Fruit fly (Drosophila melanogaster) whole organism, embryonic: ENCODE measurements around the gene Vlet.

Source experiments
- Ada2b ChIP-seq: fragments of 200-800 bp; sonication (Bioruptor generic); IDR thresholded peaks from 2 replicates; pipeline ENCODE4 v1.3.6; 2022; ENCODE audit warnings: missing biosample characterization, missing genetic modification characterization
- CG12071 ChIP-seq: fragments of 200-800 bp; sonication (Bioruptor generic); optimal IDR thresholded peaks from 3 replicates; lab custom pipeline; 2018; ENCODE audit warnings: missing biosample characterization, mild to moderate bottlenecking, missing genetic modification characterization
- CG12659 ChIP-seq: fragments of 200-800 bp; sonication (Bioruptor generic); optimal IDR thresholded peaks from 3 replicates; lab custom pipeline; 2017; ENCODE audit warnings: mild to moderate bottlenecking, missing biosample characterization, missing genetic modification reagents, missing genetic modification characterization
- CG12769 ChIP-seq: fragments of 200-800 bp; sonication (Bioruptor generic); optimal IDR thresholded peaks from 2 replicates; lab custom pipeline; 2019; ENCODE audit warnings: missing biosample characterization, mild to moderate bottlenecking, missing genetic modification characterization, moderate library complexity
- CG13287 ChIP-seq: fragments of 200-800 bp; sonication (Bioruptor generic); IDR thresholded peaks from 2 replicates; pipeline ENCODE4 v1.3.6; 2022; ENCODE audit warnings: missing biosample characterization, missing genetic modification characterization; ENCODE audit not compliant: partially characterized antibody
- CG15073 ChIP-seq: fragments of 200-800 bp; sonication (Bioruptor generic); optimal IDR thresholded peaks from 2 replicates; lab custom pipeline; 2016; ENCODE audit warnings: missing biosample characterization, missing genetic modification characterization
- CG15479 ChIP-seq: fragments of 200-800 bp; sonication (Bioruptor generic); optimal IDR thresholded peaks from 3 replicates; lab custom pipeline; 2019; ENCODE audit warnings: missing biosample characterization, mild to moderate bottlenecking, missing genetic modification characterization, moderate library complexity
- CG17612 ChIP-seq: fragments of 200-800 bp; sonication (Bioruptor generic); IDR thresholded peaks from 2 replicates; pipeline ENCODE4 v1.3.6; 2022; ENCODE audit warnings: missing biosample characterization, missing genetic modification characterization
- CG18619 ChIP-seq: fragments of 200-800 bp; sonication (Bioruptor generic); optimal IDR thresholded peaks from 3 replicates; lab custom pipeline; 2017; ENCODE audit warnings: missing biosample characterization, mild to moderate bottlenecking, missing genetic modification characterization
- CG2875 ChIP-seq: fragments of 200-800 bp; sonication (Bioruptor generic); optimal IDR thresholded peaks from 2 replicates; lab custom pipeline; 2017; ENCODE audit warnings: missing biosample characterization, mild to moderate bottlenecking, missing genetic modification characterization, missing genetic modification reagents
- CG3995 ChIP-seq: fragments of 200-800 bp; sonication (Bioruptor generic); optimal IDR thresholded peaks from 3 replicates; lab custom pipeline; 2016; ENCODE audit warnings: missing biosample characterization, missing genetic modification characterization
- CG5180 ChIP-seq: fragments of 200-800 bp; sonication (Bioruptor generic); optimal IDR thresholded peaks from 3 replicates; lab custom pipeline; 2017; ENCODE audit warnings: missing biosample characterization, missing genetic modification characterization, mild to moderate bottlenecking, moderate library complexity, missing genetic modification reagents
- CG6254 ChIP-seq: fragments of 200-800 bp; sonication (Bioruptor generic); optimal IDR thresholded peaks from 3 replicates; lab custom pipeline; 2017; ENCODE audit warnings: mild to moderate bottlenecking, missing biosample characterization, missing genetic modification reagents, missing genetic modification characterization
- CG6765 ChIP-seq: fragments of 200-800 bp; sonication (Bioruptor generic); optimal IDR thresholded peaks from 3 replicates; lab custom pipeline; 2017; ENCODE audit warnings: missing biosample characterization, mild to moderate bottlenecking, missing genetic modification characterization
- CG7372 ChIP-seq: fragments of 200-800 bp; sonication (Bioruptor generic); IDR thresholded peaks from 2 replicates; pipeline ENCODE4 v1.3.6; 2022; ENCODE audit warnings: missing biosample characterization, missing genetic modification characterization
- CG7786 ChIP-seq: fragments of 200-800 bp; sonication (Bioruptor generic); optimal IDR thresholded peaks from 2 replicates; lab custom pipeline; 2016; ENCODE audit warnings: missing biosample characterization, missing genetic modification characterization
- CG7987 ChIP-seq: fragments of 200-800 bp; sonication (Bioruptor generic); optimal IDR thresholded peaks from 2 replicates; lab custom pipeline; 2018; ENCODE audit warnings: missing biosample characterization, mild to moderate bottlenecking, missing genetic modification characterization, moderate library complexity
- CkIIα-i1 ChIP-seq: fragments of 200-800 bp; sonication (Bioruptor generic); IDR thresholded peaks from 2 replicates; pipeline ENCODE4 v1.3.6; 2022; ENCODE audit warnings: missing biosample characterization, missing genetic modification characterization
- Drgx ChIP-seq: fragments of 200-800 bp; sonication (Bioruptor generic); IDR thresholded peaks from 2 replicates; pipeline ENCODE4 v1.3.6; 2022; ENCODE audit warnings: missing biosample characterization, missing genetic modification characterization
- Gug ChIP-seq: fragments of 200-800 bp; sonication (Bioruptor generic); IDR thresholded peaks from 4 replicates; pipeline ENCODE4 v1.3.6; 2022; ENCODE audit warnings: missing biosample characterization, missing genetic modification characterization
- H2.0 ChIP-seq: fragments of 200-800 bp; sonication (Bioruptor generic); IDR thresholded peaks from 2 replicates; pipeline ENCODE4 v1.3.6; 2022; ENCODE audit warnings: missing biosample characterization, missing genetic modification characterization
- HHEX ChIP-seq: fragments of 200-800 bp; sonication (Bioruptor generic); optimal IDR thresholded peaks from 3 replicates; lab custom pipeline; 2017; ENCODE audit warnings: missing biosample characterization, mild to moderate bottlenecking, missing genetic modification characterization, missing genetic modification reagents
- Hmr ChIP-seq: fragments of 200-800 bp; sonication (Bioruptor generic); optimal IDR thresholded peaks from 3 replicates; lab custom pipeline; 2017; ENCODE audit warnings: mild to moderate bottlenecking, missing biosample characterization, missing genetic modification reagents, missing genetic modification characterization
- Hr51 ChIP-seq, 2 experiments: fragments of 200-800 bp; sonication (Bioruptor generic); optimal IDR thresholded peaks; 2 replicates in 1 of 2; 3 replicates in 1 of 2; lab custom pipeline; 2016 to 2018; ENCODE audit warnings: missing biosample characterization in 2 of 2, missing genetic modification characterization in 2 of 2, mild to moderate bottlenecking in 1 of 2, moderate library complexity in 1 of 2
- Oaz ChIP-seq: fragments of 200-800 bp; sonication (Bioruptor generic); IDR thresholded peaks from 2 replicates; pipeline ENCODE4 v1.3.6; 2022; ENCODE audit warnings: missing biosample characterization, missing genetic modification characterization
- PHDP ChIP-seq: fragments of 200-800 bp; sonication (Bioruptor generic); optimal IDR thresholded peaks from 3 replicates; lab custom pipeline; 2018; ENCODE audit warnings: missing biosample characterization, mild to moderate bottlenecking, missing genetic modification characterization, moderate library complexity
- Sry-β ChIP-seq: fragments of 200-800 bp; sonication (Bioruptor generic); optimal IDR thresholded peaks from 2 replicates; lab custom pipeline; 2018; ENCODE audit warnings: missing biosample characterization, mild to moderate bottlenecking, missing genetic modification characterization, moderate library complexity
- Sry-δ ChIP-seq: fragments of 200-800 bp; sonication (Bioruptor generic); optimal IDR thresholded peaks from 2 replicates; lab custom pipeline; 2016; ENCODE audit warnings: missing biosample characterization, missing genetic modification characterization
- Taf1 ChIP-seq: fragments of 200-800 bp; sonication (Bioruptor generic); IDR thresholded peaks from 2 replicates; pipeline ENCODE4 v1.3.6; 2022; ENCODE audit warnings: missing biosample characterization, missing genetic modification characterization
- Tbp ChIP-seq: fragments of >200 bp; optimal IDR thresholded peaks from 2 replicates; lab custom pipeline; 2018; ENCODE audit warnings: missing biosample characterization, missing genetic modification characterization
- bbx ChIP-seq: fragments of 200-800 bp; sonication (Bioruptor generic); IDR thresholded peaks from 2 replicates; pipeline ENCODE4 v1.3.6; 2022; ENCODE audit warnings: missing biosample characterization, missing genetic modification characterization; ENCODE audit not compliant: partially characterized antibody
- crol ChIP-seq: fragments of 200-800 bp; sonication (Bioruptor generic); IDR thresholded peaks from 2 replicates; pipeline ENCODE4 v1.3.6; 2022; ENCODE audit warnings: missing biosample characterization, missing genetic modification characterization
- crp ChIP-seq, 2 experiments: fragments of 200-800 bp; sonication (Bioruptor generic); optimal IDR thresholded peaks; 2 replicates in 1 of 2; 3 replicates in 1 of 2; lab custom pipeline; 2017; ENCODE audit warnings: missing biosample characterization in 2 of 2, missing genetic modification characterization in 2 of 2, mild to moderate bottlenecking in 1 of 2, moderate library complexity in 1 of 2
- dpn ChIP-seq, 2 experiments: fragments of 200-800 bp; sonication (Bioruptor generic); optimal IDR thresholded peaks; 3 replicates each; lab custom pipeline; 2016; ENCODE audit warnings: missing biosample characterization in 2 of 2, missing genetic modification characterization in 2 of 2
- dysf ChIP-seq: fragments of 200-800 bp; sonication (Bioruptor generic); IDR thresholded peaks from 3 replicates; pipeline ENCODE4 v1.3.6; 2022; ENCODE audit warnings: missing biosample characterization, missing genetic modification characterization
- her ChIP-seq: fragments of 200-800 bp; sonication (Bioruptor generic); optimal IDR thresholded peaks from 2 replicates; lab custom pipeline; 2016; ENCODE audit warnings: missing biosample characterization, missing genetic modification characterization
- inv ChIP-seq: fragments of 200-800 bp; sonication (Bioruptor generic); IDR thresholded peaks from 2 replicates; pipeline ENCODE4 v1.3.6; 2022; ENCODE audit warnings: missing biosample characterization, missing genetic modification characterization; ENCODE audit not compliant: partially characterized antibody
- jigr1 ChIP-seq: fragments of 200-800 bp; sonication (Bioruptor generic); IDR thresholded peaks from 3 replicates; pipeline ENCODE4 v1.3.6; 2022; ENCODE audit warnings: missing biosample characterization, missing genetic modification characterization
- mam ChIP-seq: fragments of 200-800 bp; sonication (Bioruptor generic); optimal IDR thresholded peaks from 3 replicates; lab custom pipeline; 2016; ENCODE audit warnings: missing biosample characterization, missing genetic modification characterization
- mld ChIP-seq: fragments of 200-800 bp; sonication (Bioruptor generic); IDR thresholded peaks from 3 replicates; pipeline ENCODE4 v1.3.6; 2022; ENCODE audit warnings: missing biosample characterization, missing genetic modification characterization; ENCODE audit not compliant: partially characterized antibody
- nau ChIP-seq: fragments of 200-800 bp; sonication (Bioruptor generic); optimal IDR thresholded peaks from 3 replicates; lab custom pipeline; 2017; ENCODE audit warnings: missing biosample characterization, mild to moderate bottlenecking, missing genetic modification characterization, missing genetic modification reagents
- nerfin-2 ChIP-seq: fragments of 200-800 bp; sonication (Bioruptor generic); IDR thresholded peaks from 2 replicates; pipeline ENCODE4 v1.3.6; 2022; ENCODE audit warnings: missing biosample characterization, missing genetic modification characterization; ENCODE audit not compliant: partially characterized antibody
- repo ChIP-seq: fragments of 200-800 bp; sonication (Bioruptor generic); optimal IDR thresholded peaks from 2 replicates; lab custom pipeline; 2016; ENCODE audit warnings: missing biosample characterization, missing genetic modification characterization
- ssp ChIP-seq: fragments of 200-800 bp; sonication (Bioruptor generic); IDR thresholded peaks from 2 replicates; pipeline ENCODE4 v1.3.6; 2022; ENCODE audit warnings: missing biosample characterization, missing genetic modification characterization
- tgo ChIP-seq: fragments of 200-800 bp; sonication (Bioruptor generic); IDR thresholded peaks from 3 replicates; pipeline ENCODE4 v1.3.6; 2022; ENCODE audit warnings: missing biosample characterization, missing genetic modification characterization
- tna ChIP-seq: fragments of 200-800 bp; sonication (Bioruptor generic); IDR thresholded peaks from 2 replicates; pipeline ENCODE4 v1.3.6; 2022; ENCODE audit warnings: missing biosample characterization, missing genetic modification characterization; ENCODE audit not compliant: partially characterized antibody
- trh ChIP-seq: fragments of 200-800 bp; sonication (Bioruptor generic); optimal IDR thresholded peaks from 2 replicates; lab custom pipeline; 2016; ENCODE audit warnings: missing biosample characterization, missing genetic modification characterization
- ttk ChIP-seq: fragments of 200-800 bp; sonication (Bioruptor generic); IDR thresholded peaks from 2 replicates; pipeline ENCODE4 v2.1.2; 2022; ENCODE audit warnings: missing biosample characterization, missing genetic modification characterization
- z ChIP-seq: fragments of 200-800 bp; sonication (Bioruptor generic); IDR thresholded peaks from 3 replicates; pipeline ENCODE4 v1.3.6; 2022; ENCODE audit warnings: missing biosample characterization, missing genetic modification characterization

Vlet gene

dm6 chrX:11628986-11629571, 49.3 kb downstream of the Vlet start (continued):
- no peak for TF ChIP-seq Tbp
- TF ChIP-seq inv (GFP tag; lab: Robert Waterston, UW): no peak
- no peak for TF ChIP-seq mld (GFP tag; lab: Robert Waterston, UW)
- TF ChIP-seq Sry-δ (GFP tag; lab: Kevin White, UChicago): no peak
- TF ChIP-seq z (GFP tag; lab: Robert Waterston, UW): no peak
- no peak for TF ChIP-seq CG15479
- TF ChIP-seq Ada2b (GFP tag; lab: Robert Waterston, UW): peak; percentile 54
- no peak for TF ChIP-seq CG3995 (GFP tag; lab: Kevin White, UChicago)
- no peak for TF ChIP-seq Taf1 (GFP tag; lab: Robert Waterston, UW)
- no peak for TF ChIP-seq CG6765 (GFP tag; lab: Kevin White, UChicago)
- TF ChIP-seq ssp: peak; percentile 23; the same call in 1 of the 2 replicates
- no peak for TF ChIP-seq jigr1 (GFP tag; lab: Robert Waterston, UW)
- TF ChIP-seq tgo (GFP tag; lab: Robert Waterston, UW): peak; percentile 54; the same call in 2 of the 3 replicates
- no peak for TF ChIP-seq CG5180 (GFP tag; lab: Kevin White, UChicago)
- TF ChIP-seq CG13287 (GFP tag; lab: Robert Waterston, UW): no peak
- no peak for TF ChIP-seq CG12071 (GFP tag; lab: Kevin White, UChicago)
- TF ChIP-seq CG7786 (GFP tag; lab: Kevin White, UChicago): peak; percentile 3
- TF ChIP-seq mam: peak; percentile 13
- peak; percentile 8 for TF ChIP-seq CG18619
- TF ChIP-seq dysf (GFP tag; lab: Robert Waterston, UW): peak; percentile 33; the same call in 1 of the 3 replicates
- no peak for TF ChIP-seq trh (GFP tag; lab: Kevin White, UChicago)
- TF ChIP-seq dpn (GFP tag; optimal IDR thresholded peaks at IDR 0.05; lab: Kevin White, UChicago): peak; percentile 46 to 51
- TF ChIP-seq PHDP: peak; percentile 24
- no peak for TF ChIP-seq repo (GFP tag; lab: Kevin White, UChicago)
- no peak for TF ChIP-seq tna
- TF ChIP-seq Drgx: no peak
- no peak for TF ChIP-seq bbx (GFP tag; lab: Robert Waterston, UW)
- TF ChIP-seq her (GFP tag; lab: Kevin White, UChicago): no peak
- peak; percentile 2 to 46 for TF ChIP-seq Hr51 (GFP tag; optimal IDR thresholded peaks at IDR 0.05; lab: Kevin White, UChicago)
- peak; percentile 54 for TF ChIP-seq ttk (GFP tag; lab: Robert Waterston, UW)
- no peak for TF ChIP-seq nerfin-2 (GFP tag; lab: Robert Waterston, UW)
- TF ChIP-seq H2.0: 0 out of 2 replicates have a peak, but pooled peaks have one; percentile 6
- TF ChIP-seq CG17612 (GFP tag; lab: Robert Waterston, UW): no peak
- peak; percentile 30 for TF ChIP-seq CG12769 (tag; lab: Kevin White, UChicago)
- no peak for TF ChIP-seq CG7987
- TF ChIP-seq HHEX (GFP tag; lab: Kevin White, UChicago): peak; percentile 33
- TF ChIP-seq crol (GFP tag; lab: Robert Waterston, UW): no peak
- peak; percentile 54 for TF ChIP-seq CG6254 (GFP tag; lab: Kevin White, UChicago)
- peak; percentile 71 for TF ChIP-seq CG2875 (GFP tag; lab: Kevin White, UChicago)
- 0 out of 2 replicates have a peak, but pooled peaks have one; percentile 7 for TF ChIP-seq CG7372 (GFP tag; lab: Robert Waterston, UW)
- TF ChIP-seq Oaz (GFP tag; lab: Robert Waterston, UW): no peak
- no peak for TF ChIP-seq Hmr (GFP tag; lab: Kevin White, UChicago)
- no peak for TF ChIP-seq CG12659 (GFP tag; lab: Kevin White, UChicago)
- TF ChIP-seq CkIIα-i1: no peak
- peak; percentile 8 for TF ChIP-seq nau
- TF ChIP-seq Sry-β: peak; percentile 4
- TF ChIP-seq Gug (GFP tag; lab: Robert Waterston, UW): 0 out of 4 replicates have a peak, but pooled peaks have one; percentile 43
- no peak for TF ChIP-seq CG15073 (GFP tag; lab: Kevin White, UChicago)
- no peak for TF ChIP-seq crp (GFP tag; optimal IDR thresholded peaks at IDR 0.05; lab: Kevin White, UChicago)
